Fruit fly (Drosophila melanogaster) whole organism, embryonic: ENCODE measurements around the gene spn-F.

Experiments used
- CG10274 ChIP-seq: fragments of 200-800 bp; sonication (Bioruptor generic); optimal IDR thresholded peaks from 3 replicates; lab custom pipeline; 2017; ENCODE audit warnings: missing biosample characterization, mild to moderate bottlenecking, missing genetic modification characterization
- CG10431 ChIP-seq: fragments of 200-800 bp; sonication (Bioruptor generic); optimal IDR thresholded peaks from 3 replicates; lab custom pipeline; 2018; ENCODE audit warnings: missing biosample characterization, mild to moderate bottlenecking, missing genetic modification characterization
- CG12236 ChIP-seq: fragments of 200-800 bp; sonication (Bioruptor generic); optimal IDR thresholded peaks from 2 replicates; lab custom pipeline; 2016; ENCODE audit warnings: missing biosample characterization, missing genetic modification characterization
- CG12299 ChIP-seq: fragments of 200-800 bp; sonication (Bioruptor generic); optimal IDR thresholded peaks from 2 replicates; lab custom pipeline; 2018; ENCODE audit warnings: missing biosample characterization, mild to moderate bottlenecking, missing genetic modification characterization
- CG12391 ChIP-seq: fragments of 200-800 bp; sonication (Bioruptor generic); optimal IDR thresholded peaks from 3 replicates; lab custom pipeline; 2018; ENCODE audit warnings: missing biosample characterization, mild to moderate bottlenecking, missing genetic modification characterization, moderate library complexity
- CG13123 ChIP-seq: fragments of 200-800 bp; sonication (Bioruptor generic); optimal IDR thresholded peaks from 2 replicates; lab custom pipeline; 2016; ENCODE audit warnings: missing biosample characterization, missing genetic modification characterization
- CG13894 ChIP-seq: fragments of 200-800 bp; sonication (Bioruptor generic); optimal IDR thresholded peaks from 3 replicates; lab custom pipeline; 2018; ENCODE audit warnings: missing biosample characterization, mild to moderate bottlenecking, missing genetic modification characterization, moderate library complexity
- CG1603 ChIP-seq: fragments of 200-800 bp; sonication (Bioruptor generic); optimal IDR thresholded peaks from 2 replicates; lab custom pipeline; 2019; ENCODE audit warnings: missing biosample characterization, mild to moderate bottlenecking, missing genetic modification characterization, moderate library complexity
- CG17359 ChIP-seq: fragments of 200-800 bp; sonication (Bioruptor generic); optimal IDR thresholded peaks from 3 replicates; lab custom pipeline; 2018; ENCODE audit warnings: missing biosample characterization, mild to moderate bottlenecking, missing genetic modification characterization, moderate library complexity
- CG17802 ChIP-seq: fragments of 200-800 bp; sonication (Bioruptor generic); optimal IDR thresholded peaks from 2 replicates; lab custom pipeline; 2018; ENCODE audit warnings: missing biosample characterization, mild to moderate bottlenecking, missing genetic modification characterization, moderate library complexity
- CG17829 ChIP-seq: fragments of 200-800 bp; optimal IDR thresholded peaks from 2 replicates; lab custom pipeline; 2019; ENCODE audit warnings: missing biosample characterization, mild to moderate bottlenecking, missing genetic modification characterization, moderate library complexity
- CG2116 ChIP-seq: fragments of 200-800 bp; sonication (Bioruptor generic); optimal IDR thresholded peaks from 3 replicates; lab custom pipeline; 2018; ENCODE audit warnings: missing biosample characterization, mild to moderate bottlenecking, missing genetic modification characterization
- CG2202 ChIP-seq: fragments of 200-800 bp; sonication (Bioruptor generic); optimal IDR thresholded peaks from 2 replicates; lab custom pipeline; 2018; ENCODE audit warnings: missing biosample characterization, mild to moderate bottlenecking, missing genetic modification characterization
- CG4820 ChIP-seq: fragments of 200-800 bp; sonication (Bioruptor generic); optimal IDR thresholded peaks from 3 replicates; lab custom pipeline; 2016; ENCODE audit warnings: missing biosample characterization, missing genetic modification characterization
- CG7928 ChIP-seq: fragments of 200-800 bp; sonication (Bioruptor generic); optimal IDR thresholded peaks from 2 replicates; lab custom pipeline; 2017; ENCODE audit warnings: missing biosample characterization, mild to moderate bottlenecking, missing genetic modification characterization
- CG8388 ChIP-seq: fragments of 200-800 bp; sonication (Bioruptor generic); optimal IDR thresholded peaks from 2 replicates; lab custom pipeline; 2019; ENCODE audit warnings: missing biosample characterization, mild to moderate bottlenecking, missing genetic modification characterization, moderate library complexity
- CG8944 ChIP-seq: fragments of 200-800 bp; sonication (Bioruptor generic); optimal IDR thresholded peaks from 3 replicates; lab custom pipeline; 2016; ENCODE audit warnings: missing biosample characterization, missing genetic modification characterization
- CG9215 ChIP-seq: fragments of 200-800 bp; sonication (Bioruptor generic); IDR thresholded peaks from 2 replicates; pipeline ENCODE4 v1.3.6; 2022; ENCODE audit warnings: missing biosample characterization, missing genetic modification characterization
- CG9609 ChIP-seq: fragments of 200-800 bp; sonication (Bioruptor generic); optimal IDR thresholded peaks from 3 replicates; lab custom pipeline; 2016; ENCODE audit warnings: missing biosample characterization, missing genetic modification characterization
- Dip3 ChIP-seq: fragments of 200-800 bp; sonication (Bioruptor generic); optimal IDR thresholded peaks from 3 replicates; lab custom pipeline; 2016; ENCODE audit warnings: missing biosample characterization, missing genetic modification characterization
- HmgD ChIP-seq: fragments of 200-800 bp; sonication (Bioruptor generic); optimal IDR thresholded peaks from 3 replicates; lab custom pipeline; 2016; ENCODE audit warnings: missing biosample characterization, missing genetic modification characterization
- Hmx ChIP-seq: fragments of 200-800 bp; sonication (Bioruptor generic); optimal IDR thresholded peaks from 2 replicates; lab custom pipeline; 2016; ENCODE audit warnings: missing biosample characterization, missing genetic modification characterization
- Jarid2 ChIP-seq: fragments of 200-800 bp; sonication (Bioruptor generic); optimal IDR thresholded peaks from 3 replicates; lab custom pipeline; 2017; ENCODE audit warnings: mild to moderate bottlenecking, missing biosample characterization, missing genetic modification reagents, missing genetic modification characterization
- MESR4 ChIP-seq: fragments of 200-800 bp; sonication (Bioruptor generic); optimal IDR thresholded peaks from 2 replicates; lab custom pipeline; 2018; ENCODE audit warnings: missing biosample characterization, mild to moderate bottlenecking, missing genetic modification characterization, moderate library complexity
- Opbp ChIP-seq: fragments of 200-800 bp; sonication (Bioruptor generic); IDR thresholded peaks from 3 replicates; pipeline ENCODE4 v1.3.6; 2022; ENCODE audit warnings: missing biosample characterization, missing genetic modification characterization; ENCODE audit not compliant: partially characterized antibody
- Poxn ChIP-seq: fragments of 200-800 bp; sonication (Bioruptor generic); IDR thresholded peaks from 2 replicates; pipeline ENCODE4 v1.3.6; 2022; ENCODE audit warnings: missing biosample characterization, missing genetic modification characterization
- Ptx1 ChIP-seq: fragments of 200-800 bp; sonication (Bioruptor generic); IDR thresholded peaks from 2 replicates; pipeline ENCODE4 v1.3.6; 2022; ENCODE audit warnings: missing biosample characterization, missing genetic modification characterization
- Vsx1 ChIP-seq: fragments of 200-800 bp; sonication (Bioruptor generic); optimal IDR thresholded peaks from 2 replicates; lab custom pipeline; 2017; ENCODE audit warnings: missing biosample characterization, mild to moderate bottlenecking, missing genetic modification characterization, missing genetic modification reagents
- ac ChIP-seq: fragments of 200-800 bp; sonication (Bioruptor generic); optimal IDR thresholded peaks from 3 replicates; lab custom pipeline; 2017; ENCODE audit warnings: missing biosample characterization, mild to moderate bottlenecking, missing genetic modification characterization
- ase ChIP-seq: fragments of 200-800 bp; sonication (Bioruptor generic); IDR thresholded peaks from 3 replicates; pipeline ENCODE4 v1.3.6; 2022; ENCODE audit warnings: missing biosample characterization, missing genetic modification characterization
- bowl ChIP-seq: fragments of 200-800 bp; sonication (Bioruptor generic); IDR thresholded peaks from 2 replicates; pipeline ENCODE4 v1.3.6; 2022; ENCODE audit warnings: missing biosample characterization, missing genetic modification characterization
- btn ChIP-seq: fragments of 200-800 bp; sonication (Bioruptor generic); optimal IDR thresholded peaks from 2 replicates; lab custom pipeline; 2016; ENCODE audit warnings: missing biosample characterization, missing genetic modification characterization
- caup ChIP-seq: fragments of 200-800 bp; sonication (Bioruptor generic); optimal IDR thresholded peaks from 3 replicates; lab custom pipeline; 2017; ENCODE audit warnings: missing biosample characterization, mild to moderate bottlenecking, missing genetic modification characterization, moderate library complexity; ENCODE audit not compliant: severe bottlenecking
- chinmo ChIP-seq: fragments of 200-800 bp; sonication (Bioruptor generic); IDR thresholded peaks from 4 replicates; pipeline ENCODE4 v1.3.6; 2022; ENCODE audit warnings: missing biosample characterization, missing genetic modification characterization; ENCODE audit not compliant: partially characterized antibody
- crp ChIP-seq, 2 experiments: fragments of 200-800 bp; sonication (Bioruptor generic); optimal IDR thresholded peaks; 2 replicates in 1 of 2; 3 replicates in 1 of 2; lab custom pipeline; 2017; ENCODE audit warnings: missing biosample characterization in 2 of 2, missing genetic modification characterization in 2 of 2, mild to moderate bottlenecking in 1 of 2, moderate library complexity in 1 of 2
- emc ChIP-seq: fragments of 200-800 bp; sonication (Bioruptor generic); optimal IDR thresholded peaks from 2 replicates; lab custom pipeline; 2016; ENCODE audit warnings: missing biosample characterization, missing genetic modification characterization
- exex ChIP-seq: fragments of 200-800 bp; sonication (Bioruptor generic); optimal IDR thresholded peaks from 4 replicates; lab custom pipeline; 2018; ENCODE audit warnings: missing biosample characterization, mild to moderate bottlenecking, missing genetic modification characterization, moderate library complexity
- gfzf ChIP-seq: fragments of 200-800 bp; sonication (Bioruptor generic); optimal IDR thresholded peaks from 2 replicates; lab custom pipeline; 2016; ENCODE audit warnings: missing biosample characterization, mild to moderate bottlenecking, missing genetic modification characterization, moderate library complexity
- jumu ChIP-seq: fragments of 200-800 bp; sonication (Bioruptor generic); optimal IDR thresholded peaks from 3 replicates; lab custom pipeline; 2016; ENCODE audit warnings: missing biosample characterization, missing genetic modification characterization
- ken ChIP-seq: fragments of 200-800 bp; sonication (Bioruptor generic); IDR thresholded peaks from 3 replicates; pipeline ENCODE4 v1.3.6; 2022; ENCODE audit warnings: missing biosample characterization, missing genetic modification characterization
- oc ChIP-seq: fragments of 200-800 bp; sonication (Bioruptor generic); optimal IDR thresholded peaks from 2 replicates; lab custom pipeline; 2018; ENCODE audit warnings: missing biosample characterization, mild to moderate bottlenecking, missing genetic modification characterization, moderate library complexity
- pho ChIP-seq: fragments of 200-800 bp; sonication (Bioruptor generic); optimal IDR thresholded peaks from 2 replicates; lab custom pipeline; 2016; ENCODE audit warnings: missing biosample characterization, missing genetic modification characterization
- repo ChIP-seq: fragments of 200-800 bp; sonication (Bioruptor generic); optimal IDR thresholded peaks from 2 replicates; lab custom pipeline; 2016; ENCODE audit warnings: missing biosample characterization, missing genetic modification characterization
- row ChIP-seq: fragments of 200-800 bp; sonication (Bioruptor generic); IDR thresholded peaks from 3 replicates; pipeline ENCODE4 v1.3.6; 2022; ENCODE audit warnings: missing biosample characterization, missing genetic modification characterization
- ssp ChIP-seq: fragments of 200-800 bp; sonication (Bioruptor generic); IDR thresholded peaks from 2 replicates; pipeline ENCODE4 v1.3.6; 2022; ENCODE audit warnings: missing biosample characterization, missing genetic modification characterization
- tap ChIP-seq: fragments of 200-800 bp; optimal IDR thresholded peaks from 3 replicates; lab custom pipeline; 2019; ENCODE audit warnings: missing biosample characterization, mild to moderate bottlenecking, missing genetic modification characterization, moderate library complexity
- tll ChIP-seq, 2 experiments: fragments of 200-800 bp in 1 of 2; fragments of >200 bp in 1 of 2; sonication (Bioruptor generic) in 1 of 2; optimal IDR thresholded peaks; 2 replicates each; lab custom pipeline; 2017 to 2019; ENCODE audit warnings: missing biosample characterization in 2 of 2, missing genetic modification characterization in 2 of 2, mild to moderate bottlenecking in 1 of 2, moderate library complexity in 1 of 2
- zfh1 ChIP-seq: fragments of 200-800 bp; sonication (Bioruptor generic); IDR thresholded peaks from 3 replicates; pipeline ENCODE4 v1.3.6; 2022; ENCODE audit warnings: missing biosample characterization, missing genetic modification characterization

spn-F gene

DNA sequence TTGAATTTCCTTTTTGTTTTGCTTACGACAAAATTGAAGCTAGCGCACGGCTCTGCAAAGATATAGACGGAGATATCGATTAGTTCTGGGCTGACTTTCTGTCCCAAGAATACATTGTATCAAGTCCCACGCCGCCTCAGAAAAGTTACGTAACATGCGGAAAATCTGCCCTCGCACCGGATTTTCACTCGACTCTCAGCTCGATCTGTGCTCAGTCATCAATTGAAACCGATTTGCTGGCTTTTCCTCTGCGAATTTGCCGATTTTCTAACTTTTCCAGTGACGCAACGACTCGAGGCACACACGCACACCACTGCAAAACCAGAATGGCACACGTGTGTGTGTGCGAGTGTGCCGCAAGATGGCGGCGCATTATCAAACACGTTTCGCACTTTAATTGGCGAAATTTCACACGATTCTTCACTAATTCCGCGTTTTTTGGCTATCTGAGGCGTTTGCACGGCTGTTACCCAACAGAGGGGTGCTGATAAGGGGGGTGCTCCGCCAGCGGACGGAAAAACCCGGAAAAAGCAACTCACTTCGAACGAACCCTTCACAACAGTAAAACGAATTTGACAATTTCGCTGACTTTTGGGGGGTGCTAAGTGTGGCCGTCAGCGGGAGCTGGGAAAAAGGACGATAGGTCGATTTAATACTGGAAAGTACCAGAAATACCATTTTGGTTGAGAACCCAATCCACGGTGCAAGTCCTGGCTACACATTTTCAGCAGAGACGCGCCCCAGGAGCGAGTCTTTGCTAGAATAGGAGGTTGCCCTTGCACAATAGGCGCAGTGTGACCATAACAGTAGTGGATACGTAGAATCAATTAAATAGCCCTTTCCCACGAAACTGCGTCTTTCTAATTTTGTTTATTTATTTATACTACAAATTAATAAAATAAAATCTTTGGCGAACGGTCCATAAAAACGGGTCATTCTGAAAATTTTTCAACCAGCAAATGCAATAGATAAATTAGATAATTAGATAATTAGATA lies 35.6 kb upstream of the spn-F start, which contains the start of gene ATPsynC (continued):
- TF ChIP-seq CG13894 = peak; percentile 82
- TF ChIP-seq crp (GFP tag; optimal IDR thresholded peaks at IDR 0.05; lab: Kevin White, UChicago) = no peak
- TF ChIP-seq Dip3 (GFP tag; lab: Kevin White, UChicago) = no peak
- peak; percentile 78 for TF ChIP-seq CG17802 (tag; lab: Kevin White, UChicago)
- TF ChIP-seq ssp (GFP tag; lab: Robert Waterston, UW) = no peak
- peak; percentile 51 for TF ChIP-seq CG2116 (GFP tag; lab: Kevin White, UChicago)
- TF ChIP-seq gfzf = peak; percentile 100
- peak; percentile 12 for TF ChIP-seq CG9609 (GFP tag; lab: Kevin White, UChicago)
- TF ChIP-seq CG7928 (GFP tag; lab: Kevin White, UChicago) = peak; percentile 70
- peak; percentile 95 for TF ChIP-seq CG1603 (tag; lab: Kevin White, UChicago)
- TF ChIP-seq oc (tag; lab: Kevin White, UChicago) = no peak
- peak; percentile 21 for TF ChIP-seq pho (GFP tag; lab: Kevin White, UChicago)
- TF ChIP-seq ac (GFP tag; lab: Kevin White, UChicago) = no peak
- peak; percentile 29 for TF ChIP-seq CG4820
- no peak for TF ChIP-seq chinmo (GFP tag; lab: Robert Waterston, UW)
- no peak for TF ChIP-seq Hmx (GFP tag; lab: Kevin White, UChicago)
- TF ChIP-seq Ptx1 (GFP tag; lab: Robert Waterston, UW) = no peak
- TF ChIP-seq tap (tag; lab: Kevin White, UChicago) = peak; percentile 11
- TF ChIP-seq Jarid2 (GFP tag; lab: Kevin White, UChicago) = peak; percentile 78
- no peak for TF ChIP-seq bowl (GFP tag; lab: Robert Waterston, UW)
- peak; percentile 17 for TF ChIP-seq emc (GFP tag; lab: Kevin White, UChicago)
- no peak for TF ChIP-seq btn (GFP tag; lab: Kevin White, UChicago)
- no peak for TF ChIP-seq Poxn (GFP tag; lab: Robert Waterston, UW)
- TF ChIP-seq CG10431 (GFP tag; lab: Kevin White, UChicago) = peak; percentile 54
- TF ChIP-seq repo = peak; percentile 33
- TF ChIP-seq CG10274 (GFP tag; lab: Kevin White, UChicago) = no peak
- TF ChIP-seq MESR4 (GFP tag; lab: Kevin White, UChicago) = peak; percentile 100
- no peak for TF ChIP-seq Opbp
- TF ChIP-seq caup (GFP tag; lab: Kevin White, UChicago) = peak; percentile 27
- TF ChIP-seq CG8388 (GFP tag; lab: Kevin White, UChicago) = no peak
- TF ChIP-seq ken (GFP tag; lab: Robert Waterston, UW) = no peak
- peak; percentile 10 for TF ChIP-seq CG8944 (GFP tag; lab: Kevin White, UChicago)
- peak; percentile 14 for TF ChIP-seq CG17359 (tag; lab: Kevin White, UChicago)
- no peak for TF ChIP-seq Vsx1
- TF ChIP-seq CG2202 (tag; lab: Kevin White, UChicago) = peak; percentile 21
- TF ChIP-seq CG9215 (GFP tag; lab: Robert Waterston, UW) = no peak
- TF ChIP-seq HmgD = peak; percentile 83
- peak; percentile 57 for TF ChIP-seq CG12391 (tag; lab: Kevin White, UChicago)
- TF ChIP-seq row (GFP tag; lab: Robert Waterston, UW) = no peak
- no peak for TF ChIP-seq ase (GFP tag; lab: Robert Waterston, UW)
- TF ChIP-seq CG13123 = peak; percentile 17
- TF ChIP-seq CG12236 (GFP tag; lab: Kevin White, UChicago) = no peak
- TF ChIP-seq CG17829 (tag; lab: Kevin White, UChicago) = peak; percentile 68
- TF ChIP-seq tll (GFP tag; optimal IDR thresholded peaks at IDR 0.05; lab: Kevin White, UChicago) = peak in 1 of 2 experiments; percentile 90
- peak; percentile 7 for TF ChIP-seq exex (tag; lab: Kevin White, UChicago)
- TF ChIP-seq CG12299 (tag; lab: Kevin White, UChicago) = peak; percentile 35
- peak; percentile 36 for TF ChIP-seq jumu
- TF ChIP-seq zfh1 (GFP tag; lab: Robert Waterston, UW) = no peak
